Fruit fly (Drosophila melanogaster) whole organism, adult: ENCODE measurements around the gene CG11975.

Experiments
- CG11617 ChIP-seq: fragments of 200-800 bp; sonication (Bioruptor generic); optimal IDR thresholded peaks from 2 replicates; lab custom pipeline; 2017; ENCODE audit warnings: mild to moderate bottlenecking, missing biosample characterization, missing genetic modification reagents, missing genetic modification characterization
- CG12768 ChIP-seq: fragments of 200-800 bp; sonication (Bioruptor generic); optimal IDR thresholded peaks from 2 replicates; lab custom pipeline; 2017; ENCODE audit warnings: missing biosample characterization, missing genetic modification characterization, mild to moderate bottlenecking, moderate library complexity, missing genetic modification reagents
- CG14711 ChIP-seq: fragments of 200-800 bp; sonication (Bioruptor generic); optimal IDR thresholded peaks from 2 replicates; lab custom pipeline; 2018; ENCODE audit warnings: missing biosample characterization, mild to moderate bottlenecking, missing genetic modification characterization, moderate library complexity
- CG1620 ChIP-seq: fragments of 200-800 bp; sonication (Bioruptor generic); optimal IDR thresholded peaks from 2 replicates; lab custom pipeline; 2016; ENCODE audit warnings: missing biosample characterization, missing genetic modification characterization
- CG33017 ChIP-seq: fragments of 200-800 bp; sonication (Bioruptor generic); optimal IDR thresholded peaks from 2 replicates; lab custom pipeline; 2018; ENCODE audit warnings: missing biosample characterization, mild to moderate bottlenecking, missing genetic modification characterization, moderate library complexity
- CG5204 ChIP-seq: fragments of 200-800 bp; sonication (Bioruptor generic); optimal IDR thresholded peaks from 2 replicates; lab custom pipeline; 2016; ENCODE audit warnings: missing biosample characterization, missing genetic modification characterization
- CG7045 ChIP-seq: fragments of 200-800 bp; sonication (Bioruptor generic); optimal IDR thresholded peaks from 2 replicates; lab custom pipeline; 2017; ENCODE audit warnings: missing biosample characterization, mild to moderate bottlenecking, missing genetic modification characterization
- CG7101 ChIP-seq: fragments of 200-800 bp; sonication (Bioruptor generic); optimal IDR thresholded peaks from 2 replicates; lab custom pipeline; 2018; ENCODE audit warnings: missing biosample characterization, mild to moderate bottlenecking, missing genetic modification characterization, moderate library complexity
- Clk ChIP-seq: fragments of 200-800 bp; sonication (Bioruptor generic); optimal IDR thresholded peaks from 2 replicates; lab custom pipeline; 2017; ENCODE audit warnings: missing biosample characterization, missing genetic modification characterization
- Crg-1 ChIP-seq: fragments of 200-800 bp; sonication (Bioruptor generic); optimal IDR thresholded peaks from 2 replicates; lab custom pipeline; 2016; ENCODE audit warnings: missing biosample characterization, missing genetic modification characterization
- Hr96 ChIP-seq: fragments of 200-800 bp; sonication (Bioruptor generic); optimal IDR thresholded peaks from 2 replicates; lab custom pipeline; 2016; ENCODE audit warnings: missing biosample characterization, missing genetic modification characterization
- Mnt ChIP-seq: fragments of 200-800 bp; sonication (Bioruptor generic); optimal IDR thresholded peaks from 2 replicates; lab custom pipeline; 2016; ENCODE audit warnings: missing biosample characterization, mild to moderate bottlenecking, missing genetic modification characterization
- bab1 ChIP-seq: fragments of 200-800 bp; sonication (Bioruptor generic); optimal IDR thresholded peaks from 3 replicates; lab custom pipeline; 2019; ENCODE audit warnings: missing biosample characterization, mild to moderate bottlenecking, missing genetic modification characterization, moderate library complexity
- cic ChIP-seq: fragments of 200-800 bp; sonication (Bioruptor generic); optimal IDR thresholded peaks from 2 replicates; lab custom pipeline; 2017; ENCODE audit warnings: missing biosample characterization, mild to moderate bottlenecking, missing genetic modification characterization, moderate library complexity
- cnc ChIP-seq, 2 experiments: fragments of >200 bp; optimal IDR thresholded peaks; 2 replicates each; lab custom pipeline; 2017
- kay ChIP-seq: fragments of 200-800 bp; sonication (Bioruptor generic); peaks from one replicate; lab custom pipeline; 2016; ENCODE audit warnings: missing biosample characterization, missing genetic modification characterization, borderline replicate concordance
- ovo ChIP-seq: fragments of 200-800 bp; sonication (Bioruptor generic); optimal IDR thresholded peaks from 2 replicates; lab custom pipeline; 2016; ENCODE audit warnings: missing biosample characterization, missing genetic modification characterization
- pad ChIP-seq: fragments of 200-800 bp; sonication (Bioruptor generic); optimal IDR thresholded peaks from 3 replicates; lab custom pipeline; 2017; ENCODE audit warnings: missing biosample characterization, missing genetic modification characterization, mild to moderate bottlenecking, moderate library complexity, missing genetic modification reagents
- tj ChIP-seq: fragments of 200-800 bp; sonication (Bioruptor generic); optimal IDR thresholded peaks from 3 replicates; lab custom pipeline; 2017; ENCODE audit warnings: missing biosample characterization, mild to moderate bottlenecking, missing genetic modification characterization, moderate library complexity
- toe ChIP-seq: fragments of 200-800 bp; sonication (Bioruptor generic); optimal IDR thresholded peaks from 2 replicates; lab custom pipeline; 2016; ENCODE audit warnings: missing biosample characterization, missing genetic modification characterization

Gene CG11975

DNA sequence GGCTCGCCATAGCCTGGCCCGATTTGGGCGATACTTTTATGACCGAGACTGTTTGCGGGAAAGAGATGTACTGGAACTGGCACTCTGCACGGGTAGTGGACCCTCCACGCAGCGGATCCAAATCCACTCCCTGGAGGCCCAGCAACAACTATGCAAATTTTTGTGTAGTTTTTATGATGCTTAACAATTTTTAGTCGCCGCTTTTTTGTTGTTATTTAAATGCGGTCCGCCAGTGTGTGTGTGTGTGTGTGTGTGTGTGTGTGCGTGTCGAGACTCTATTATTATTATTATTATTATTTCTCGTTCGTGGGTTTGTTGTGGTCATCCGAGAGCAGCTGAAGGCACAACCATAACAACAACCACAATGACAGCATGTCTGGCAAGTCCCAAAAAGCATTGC, 33.9 kb upstream of the CG11975 start:
- TF ChIP-seq pad (GFP tag; lab: Kevin White, UChicago) (no peak), Mnt (GFP tag; lab: Kevin White, UChicago) (no peak), cnc (optimal IDR thresholded peaks at IDR 0.05; lab: Kevin White, UChicago) (no peak), CG14711 (tag; lab: Kevin White, UChicago) (no peak), CG1620 (GFP tag; lab: Kevin White, UChicago) (no peak)

DNA sequence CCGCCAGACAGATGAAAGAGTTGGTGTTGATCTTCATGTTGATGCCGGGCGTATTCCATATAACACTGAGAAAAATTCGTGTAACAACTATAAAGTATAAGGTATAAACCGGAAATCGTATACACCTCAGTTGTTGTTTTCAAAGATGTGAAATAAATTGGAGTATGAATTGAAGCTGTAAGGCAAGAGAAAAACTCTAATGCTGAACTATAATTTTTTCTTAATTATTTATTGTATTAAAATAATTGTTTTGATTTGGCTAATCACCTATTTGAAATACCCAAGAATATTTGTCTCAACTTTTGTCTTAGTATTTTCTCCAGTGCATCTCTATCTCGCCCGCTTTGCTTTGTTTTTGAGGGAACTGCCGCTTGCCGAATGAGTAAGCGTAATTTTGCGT, 32.7 kb upstream of the CG11975 start:
- TF ChIP-seq cnc (optimal IDR thresholded peaks at IDR 0.05; lab: Kevin White, UChicago), result no peak
- no peak for TF ChIP-seq Hr96 (GFP tag; lab: Kevin White, UChicago)
- TF ChIP-seq CG5204 (GFP tag; lab: Kevin White, UChicago), result no peak
- no peak for TF ChIP-seq kay (GFP tag; lab: Kevin White, UChicago)
- TF ChIP-seq ovo (GFP tag; lab: Kevin White, UChicago), result no peak
- TF ChIP-seq toe, result no peak
- no peak for TF ChIP-seq Clk (GFP tag; lab: Kevin White, UChicago)
- TF ChIP-seq CG1620 (GFP tag; lab: Kevin White, UChicago), result no peak
- no peak for TF ChIP-seq Crg-1
- no peak for TF ChIP-seq CG12768 (GFP tag; lab: Kevin White, UChicago)
- TF ChIP-seq cic, result no peak
- no peak for TF ChIP-seq tj (GFP tag; lab: Kevin White, UChicago)
- no peak for TF ChIP-seq CG11617 (GFP tag; lab: Kevin White, UChicago)
- no peak for TF ChIP-seq pad (GFP tag; lab: Kevin White, UChicago)

DNA sequence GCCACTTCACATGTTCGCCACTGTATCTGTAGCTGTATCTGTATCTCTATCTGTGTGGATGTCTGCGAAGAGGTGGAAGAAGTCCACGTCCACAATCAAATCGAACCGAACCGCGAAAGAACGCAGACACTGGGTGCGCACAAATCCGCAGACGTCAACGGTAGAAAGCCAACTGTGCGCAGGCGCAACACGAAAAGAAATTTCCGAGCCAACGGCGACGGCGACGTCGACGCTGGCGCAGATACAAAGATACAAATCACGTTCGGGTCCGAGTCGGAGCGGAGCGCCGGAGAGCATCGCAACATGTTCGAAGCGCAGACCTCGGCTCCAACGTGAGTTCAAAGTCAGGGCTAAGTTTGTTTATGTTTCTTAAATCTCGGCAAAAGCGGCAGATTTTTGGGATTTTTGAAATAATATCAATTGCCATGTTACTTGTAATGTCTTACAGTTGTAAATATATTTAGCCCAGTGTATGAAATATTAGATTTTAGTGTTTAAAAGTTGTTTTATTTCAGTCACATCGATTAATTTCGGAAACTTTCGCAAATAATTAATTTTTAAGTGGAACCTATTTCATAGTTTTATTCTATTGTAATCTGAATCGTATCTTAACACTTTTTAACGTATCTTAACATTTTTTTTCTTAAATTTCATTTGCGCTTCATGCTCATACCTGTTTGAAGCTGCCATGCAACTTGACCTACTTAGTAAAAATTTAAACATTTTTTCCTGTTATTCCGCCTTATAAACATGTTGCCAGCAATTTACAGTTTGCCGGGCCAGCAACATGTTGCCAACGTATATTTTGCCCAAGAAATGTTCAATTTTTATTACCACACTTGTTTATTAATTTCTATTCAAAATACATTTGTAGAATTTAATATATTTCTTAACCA, 29.9 kb upstream of the CG11975 start, which contains the start of gene ich:
TSS of gene ich (minus strand) at position 178 of the 896 bp plus-strand sequence.
- TF ChIP-seq CG7101 (tag; lab: Kevin White, UChicago) (no peak), CG33017 (tag; lab: Kevin White, UChicago) (no peak), Clk (GFP tag; lab: Kevin White, UChicago) (no peak), CG5204 (GFP tag; lab: Kevin White, UChicago) (no peak), Hr96 (GFP tag; lab: Kevin White, UChicago) (no peak), ovo (GFP tag; lab: Kevin White, UChicago) (no peak), toe (no peak), Crg-1 (no peak), kay (GFP tag; lab: Kevin White, UChicago) (no peak), CG12768 (GFP tag; lab: Kevin White, UChicago) (no peak), CG1620 (GFP tag; lab: Kevin White, UChicago) (no peak), bab1 (GFP tag; lab: Kevin White, UChicago) (no peak), tj (GFP tag; lab: Kevin White, UChicago) (no peak), CG11617 (GFP tag; lab: Kevin White, UChicago) (no peak), CG14711 (tag; lab: Kevin White, UChicago) (no peak), Mnt (GFP tag; lab: Kevin White, UChicago) (no peak), cic (no peak)

DNA sequence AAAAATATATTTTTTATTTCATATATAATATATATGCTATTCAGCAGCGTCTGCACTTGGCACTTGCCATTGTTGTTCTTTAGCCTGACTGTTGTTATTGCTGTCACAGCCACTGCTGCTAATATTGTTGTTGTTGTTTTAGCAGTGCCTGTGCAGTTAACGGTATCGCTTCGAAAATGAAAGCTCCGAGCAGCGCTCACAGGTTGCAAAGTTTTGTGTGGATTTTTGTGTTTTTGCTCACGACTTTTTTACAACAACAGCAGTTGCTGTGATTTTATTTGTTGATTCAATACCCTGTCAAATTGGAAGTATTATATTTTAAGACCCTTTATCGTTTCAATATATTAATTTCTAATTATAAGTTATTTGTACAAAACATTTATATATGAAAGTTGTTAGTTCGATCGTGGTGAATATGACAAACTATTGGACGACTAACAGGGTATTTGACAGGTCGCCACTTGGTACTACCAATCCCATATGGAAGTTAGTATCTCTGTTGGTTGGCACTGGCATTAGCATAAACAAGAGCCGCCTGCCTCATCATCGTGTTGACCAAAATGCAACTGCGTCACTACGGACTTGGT, 29.2 kb upstream of the CG11975 start:
- TF ChIP-seq ovo (GFP tag; lab: Kevin White, UChicago) (no peak), CG33017 (tag; lab: Kevin White, UChicago) (no peak), Clk (GFP tag; lab: Kevin White, UChicago) (no peak), CG5204 (GFP tag; lab: Kevin White, UChicago) (no peak), CG12768 (GFP tag; lab: Kevin White, UChicago) (no peak), CG7045 (GFP tag; lab: Kevin White, UChicago) (no peak), Crg-1 (no peak), pad (GFP tag; lab: Kevin White, UChicago) (no peak), Hr96 (GFP tag; lab: Kevin White, UChicago) (no peak), Mnt (GFP tag; lab: Kevin White, UChicago) (no peak), cic (no peak), CG11617 (GFP tag; lab: Kevin White, UChicago) (no peak), CG14711 (tag; lab: Kevin White, UChicago) (no peak), kay (GFP tag; lab: Kevin White, UChicago) (no peak), toe (no peak), CG7101 (tag; lab: Kevin White, UChicago) (no peak), tj (GFP tag; lab: Kevin White, UChicago) (no peak), CG1620 (GFP tag; lab: Kevin White, UChicago) (no peak)

DNA sequence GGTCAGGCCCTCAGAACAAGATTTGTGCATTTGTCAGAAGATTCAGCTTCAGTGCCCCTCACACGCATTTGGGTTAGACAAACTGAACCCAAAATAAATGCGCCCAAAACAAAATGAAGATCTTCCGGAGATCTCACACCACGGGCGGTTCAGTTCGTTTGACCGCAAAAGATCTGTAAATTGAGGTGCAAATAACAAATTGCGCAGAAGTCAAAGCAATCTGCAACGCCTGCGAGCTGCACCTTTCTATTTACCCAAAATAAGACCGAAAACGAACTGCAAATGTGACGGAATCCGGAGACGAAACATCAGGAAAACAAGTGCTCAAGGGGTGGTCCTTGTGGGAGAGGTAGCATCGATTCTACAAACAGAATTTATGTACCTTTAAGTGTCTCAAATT, 27.5 kb upstream of the CG11975 start:
- TF ChIP-seq tj (GFP tag; lab: Kevin White, UChicago) (no peak), CG33017 (tag; lab: Kevin White, UChicago) (no peak), Crg-1 (no peak), cnc (optimal IDR thresholded peaks at IDR 0.05; lab: Kevin White, UChicago) (no peak), bab1 (GFP tag; lab: Kevin White, UChicago) (no peak), CG12768 (GFP tag; lab: Kevin White, UChicago) (no peak), pad (GFP tag; lab: Kevin White, UChicago) (no peak), toe (no peak), ovo (GFP tag; lab: Kevin White, UChicago) (no peak), CG1620 (GFP tag; lab: Kevin White, UChicago) (no peak)
